Worm (Caenorhabditis elegans): ENCODE results near the gene T10B10.9.

DNA sequence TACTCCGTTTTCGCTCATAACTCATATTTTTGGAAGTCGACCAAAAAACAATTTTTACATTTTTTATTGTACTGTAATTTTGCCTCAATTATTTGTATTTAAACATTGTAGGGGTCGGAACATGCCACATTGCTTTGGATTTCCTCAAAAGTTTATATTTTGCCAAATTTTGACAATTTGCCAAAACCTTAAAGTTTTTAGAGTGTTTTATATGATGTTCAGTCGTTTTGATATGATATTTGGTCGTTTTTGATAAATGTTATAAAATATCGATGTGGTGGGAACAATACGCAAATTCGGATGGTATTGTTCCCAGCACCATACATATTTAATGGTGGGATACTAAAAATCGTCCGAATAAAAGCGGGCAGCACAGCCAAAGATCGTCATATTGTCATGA lies at the start of gene T10B10.9:
- TF ChIP-seq efl-1 (GFP tag; optimal IDR thresholded peaks at IDR 0.05) (no peak), egl-18 (GFP tag; IDR thresholded peaks at IDR 0.05) (no peak), hrde-1 (tag; optimal IDR thresholded peaks at IDR 0.05; ENCODE audit: borderline replicate concordance) (no peak), hsf-1 (GFP tag; IDR thresholded peaks at IDR 0.05) (no peak), tbp1 (GFP tag; optimal IDR thresholded peaks at IDR 0.05) (no peak), nfya-1 (tag; optimal IDR thresholded peaks at IDR 0.05; ENCODE audit: borderline replicate concordance, insufficient read depth) (no peak), pha-4 (tag; optimal IDR thresholded peaks at IDR 0.05) (no peak), mxl-1 (tag; optimal IDR thresholded peaks at IDR 0.05) (no peak), tbx-9 (tag; optimal IDR thresholded peaks at IDR 0.05; ENCODE audit: borderline replicate concordance) (no peak), nhr-27 (tag; optimal IDR thresholded peaks at IDR 0.05) (no peak), unc-130 (GFP tag; optimal IDR thresholded peaks at IDR 0.05) (no peak), unc-62 (GFP tag; optimal IDR thresholded peaks at IDR 0.05) (no peak), lin-54 (GFP tag; optimal IDR thresholded peaks at IDR 0.05) (no peak), somi-1 (GFP tag; optimal IDR thresholded peaks at IDR 0.05) (no peak)
